Fruit fly (Drosophila melanogaster) whole organism, wandering third instar larva: ENCODE data around the gene Jhbp5.
A peak's percentile ranks its signal among the peaks of the same experiment; 100 is the strongest.

Experiments
- Dfd ChIP-seq: fragments of >200 bp; optimal IDR thresholded peaks from 2 replicates; lab custom pipeline; 2017; ENCODE audit warnings: missing biosample characterization, missing genetic modification characterization
- GATAd ChIP-seq: sonication (Bioruptor generic); optimal IDR thresholded peaks from 2 replicates; lab custom pipeline; 2016; ENCODE audit warnings: missing biosample characterization, missing genetic modification characterization
- br ChIP-seq: fragments of 200-800 bp; sonication (Bioruptor generic); optimal IDR thresholded peaks from 2 replicates; lab custom pipeline; 2016; ENCODE audit warnings: missing biosample characterization, missing genetic modification characterization
- foxo ChIP-seq, 2 experiments: fragments of 200-800 bp; sonication (Bioruptor generic); optimal IDR thresholded peaks; 2 replicates in 1 of 2; 3 replicates in 1 of 2; lab custom pipeline; 2016 to 2017; ENCODE audit warnings: missing biosample characterization in 2 of 2, missing genetic modification characterization in 2 of 2
- h ChIP-seq: fragments of 200-800 bp; sonication (Bioruptor generic); optimal IDR thresholded peaks from 3 replicates; lab custom pipeline; 2016; ENCODE audit warnings: missing biosample characterization, mild to moderate bottlenecking, missing genetic modification characterization
- psq ChIP-seq: fragments of 200-800 bp; sonication (Bioruptor generic); optimal IDR thresholded peaks from 3 replicates; lab custom pipeline; 2017; ENCODE audit warnings: missing biosample characterization, mild to moderate bottlenecking, missing genetic modification characterization, moderate library complexity
- sage ChIP-seq: fragments of 200-800 bp; sonication (Bioruptor generic); optimal IDR thresholded peaks from 2 replicates; lab custom pipeline; 2016; ENCODE audit warnings: missing biosample characterization, mild to moderate bottlenecking, missing genetic modification characterization

- TF ChIP-seq Dfd (GFP tag; lab: Kevin White, UChicago) (no peak), psq (peak; percentile 29), foxo (GFP tag; optimal IDR thresholded peaks at IDR 0.05; lab: Kevin White, UChicago) (no peak), h (no peak), br (peak; percentile 33), sage (no peak), GATAd (no peak)
These were observed 5.4 kb upstream of the Jhbp5 start for dm6 chr3R:16051329-16051679.
